Fruit fly (Drosophila melanogaster) whole organism, embryonic: ENCODE measurements around the gene CG1998.

ENCODE experiments used
- B-H1 ChIP-seq: fragments of 200-800 bp; sonication (Bioruptor generic); IDR thresholded peaks from 3 replicates; pipeline ENCODE4 v1.3.6; 2022; ENCODE audit warnings: missing biosample characterization, missing genetic modification characterization
- Bdp1 ChIP-seq: fragments of 200-800 bp; sonication (Bioruptor generic); optimal IDR thresholded peaks from 3 replicates; lab custom pipeline; 2016; ENCODE audit warnings: missing biosample characterization, missing genetic modification characterization
- CG10274 ChIP-seq: fragments of 200-800 bp; sonication (Bioruptor generic); optimal IDR thresholded peaks from 3 replicates; lab custom pipeline; 2017; ENCODE audit warnings: missing biosample characterization, mild to moderate bottlenecking, missing genetic modification characterization
- CG10979 ChIP-seq: fragments of 200-800 bp; sonication (Bioruptor generic); optimal IDR thresholded peaks from 2 replicates; lab custom pipeline; 2018; ENCODE audit warnings: missing biosample characterization, mild to moderate bottlenecking, missing genetic modification characterization, moderate library complexity
- CG12659 ChIP-seq: fragments of 200-800 bp; sonication (Bioruptor generic); optimal IDR thresholded peaks from 3 replicates; lab custom pipeline; 2017; ENCODE audit warnings: mild to moderate bottlenecking, missing biosample characterization, missing genetic modification reagents, missing genetic modification characterization
- CG14860 ChIP-seq: fragments of 200-800 bp; sonication (Bioruptor generic); IDR thresholded peaks from 3 replicates; pipeline ENCODE4 v1.3.6; 2022; ENCODE audit warnings: missing biosample characterization, missing genetic modification characterization; ENCODE audit not compliant: partially characterized antibody
- CG15073 ChIP-seq: fragments of 200-800 bp; sonication (Bioruptor generic); optimal IDR thresholded peaks from 2 replicates; lab custom pipeline; 2016; ENCODE audit warnings: missing biosample characterization, missing genetic modification characterization
- CG17829 ChIP-seq: fragments of 200-800 bp; optimal IDR thresholded peaks from 2 replicates; lab custom pipeline; 2019; ENCODE audit warnings: missing biosample characterization, mild to moderate bottlenecking, missing genetic modification characterization, moderate library complexity
- CG18262 ChIP-seq: fragments of 200-800 bp; optimal IDR thresholded peaks from 3 replicates; lab custom pipeline; 2019; ENCODE audit warnings: missing biosample characterization, mild to moderate bottlenecking, missing genetic modification characterization, moderate library complexity
- CG18476 ChIP-seq: fragments of 200-800 bp; sonication (Bioruptor generic); optimal IDR thresholded peaks from 2 replicates; lab custom pipeline; 2016; ENCODE audit warnings: missing biosample characterization, mild to moderate bottlenecking, missing genetic modification characterization
- CG34422 ChIP-seq: fragments of 200-800 bp; sonication (Bioruptor generic); IDR thresholded peaks from 3 replicates; pipeline ENCODE4 v1.3.6; 2022; ENCODE audit warnings: missing biosample characterization, missing genetic modification characterization
- CG3726 ChIP-seq: fragments of 200-800 bp; sonication (Bioruptor generic); IDR thresholded peaks from 3 replicates; pipeline ENCODE4, ENCODE4 v1.3.6; 2022; ENCODE audit warnings: missing biosample characterization, missing genetic modification characterization
- CG3995 ChIP-seq: fragments of 200-800 bp; sonication (Bioruptor generic); optimal IDR thresholded peaks from 3 replicates; lab custom pipeline; 2016; ENCODE audit warnings: missing biosample characterization, missing genetic modification characterization
- CG8359 ChIP-seq: fragments of 200-800 bp; sonication (Bioruptor generic); optimal IDR thresholded peaks from 2 replicates; lab custom pipeline; 2017; ENCODE audit warnings: missing biosample characterization, mild to moderate bottlenecking, missing genetic modification characterization, borderline replicate concordance
- Dip3 ChIP-seq: fragments of 200-800 bp; sonication (Bioruptor generic); optimal IDR thresholded peaks from 3 replicates; lab custom pipeline; 2016; ENCODE audit warnings: missing biosample characterization, missing genetic modification characterization
- E2f2 ChIP-seq: fragments of 200-800 bp; sonication (Bioruptor generic); IDR thresholded peaks from 2 replicates; pipeline ENCODE4 v1.3.6; 2022; ENCODE audit warnings: missing biosample characterization, missing genetic modification characterization
- Ets65A ChIP-seq: fragments of 200-800 bp; sonication (Bioruptor generic); peaks from one replicate; lab custom pipeline; 2016; ENCODE audit warnings: missing biosample characterization, missing genetic modification characterization
- Gug ChIP-seq: fragments of 200-800 bp; sonication (Bioruptor generic); IDR thresholded peaks from 4 replicates; pipeline ENCODE4 v1.3.6; 2022; ENCODE audit warnings: missing biosample characterization, missing genetic modification characterization
- HLH3B ChIP-seq: fragments of 200-800 bp; sonication (Bioruptor generic); IDR thresholded peaks from 2 replicates; pipeline ENCODE4 v1.3.6; 2022; ENCODE audit warnings: missing biosample characterization, missing genetic modification characterization
- HLH4C ChIP-seq: fragments of 200-800 bp; sonication (Bioruptor generic); IDR thresholded peaks from 3 replicates; pipeline ENCODE4 v1.3.6; 2022; ENCODE audit warnings: missing biosample characterization, missing genetic modification characterization; ENCODE audit not compliant: partially characterized antibody
- NFAT ChIP-seq: fragments of 200-800 bp; sonication (Bioruptor generic); IDR thresholded peaks from 2 replicates; pipeline ENCODE4 v1.3.6; 2022; ENCODE audit warnings: missing biosample characterization, missing genetic modification characterization
- NK7.1 ChIP-seq: fragments of 200-800 bp; sonication (Bioruptor generic); optimal IDR thresholded peaks from 3 replicates; lab custom pipeline; 2016; ENCODE audit warnings: missing biosample characterization, missing genetic modification characterization
- Nf-YC ChIP-seq: fragments of 200-800 bp; optimal IDR thresholded peaks from 3 replicates; lab custom pipeline; 2019; ENCODE audit warnings: missing biosample characterization, mild to moderate bottlenecking, missing genetic modification characterization, moderate library complexity
- Sox100B ChIP-seq: fragments of 200-800 bp; sonication (Bioruptor generic); optimal IDR thresholded peaks from 3 replicates; lab custom pipeline; 2018; ENCODE audit warnings: missing biosample characterization, mild to moderate bottlenecking, missing genetic modification characterization
- Trl ChIP-seq, 3 experiments: fragments of >200 bp in 2 of 3; fragments of 200-800 bp in 1 of 3; sonication (Bioruptor generic) in 1 of 3; optimal IDR thresholded peaks; 2 replicates in 1 of 3; 3 replicates in 2 of 3; lab custom pipeline; 2016 to 2017; ENCODE audit warnings: missing biosample characterization in 1 of 3, missing genetic modification characterization in 1 of 3
- ab ChIP-seq: fragments of 200-800 bp; sonication (Bioruptor generic); optimal IDR thresholded peaks from 2 replicates; lab custom pipeline; 2016; ENCODE audit warnings: missing biosample characterization, missing genetic modification characterization
- bab2 ChIP-seq: fragments of 200-800 bp; sonication (Bioruptor generic); optimal IDR thresholded peaks from 2 replicates; lab custom pipeline; 2016; ENCODE audit warnings: missing biosample characterization, missing genetic modification characterization
- btn ChIP-seq: fragments of 200-800 bp; sonication (Bioruptor generic); optimal IDR thresholded peaks from 2 replicates; lab custom pipeline; 2016; ENCODE audit warnings: missing biosample characterization, missing genetic modification characterization
- cad ChIP-seq: fragments of >200 bp; optimal IDR thresholded peaks from 2 replicates; lab custom pipeline; 2017; ENCODE audit warnings: missing biosample characterization, missing genetic modification characterization
- cg ChIP-seq: fragments of 200-800 bp; sonication (Bioruptor generic); optimal IDR thresholded peaks from 3 replicates; lab custom pipeline; 2019; ENCODE audit warnings: missing biosample characterization, mild to moderate bottlenecking, missing genetic modification characterization, moderate library complexity
- corto ChIP-seq: fragments of 200-800 bp; sonication (Bioruptor generic); optimal IDR thresholded peaks from 2 replicates; lab custom pipeline; 2016; ENCODE audit warnings: missing biosample characterization, mild to moderate bottlenecking, missing genetic modification characterization, moderate library complexity
- crol ChIP-seq: fragments of 200-800 bp; sonication (Bioruptor generic); IDR thresholded peaks from 2 replicates; pipeline ENCODE4 v1.3.6; 2022; ENCODE audit warnings: missing biosample characterization, missing genetic modification characterization
- da ChIP-seq: fragments of 200-800 bp; sonication (Bioruptor generic); optimal IDR thresholded peaks from 2 replicates; lab custom pipeline; 2016; ENCODE audit warnings: missing biosample characterization, missing genetic modification characterization
- danr ChIP-seq: fragments of 200-800 bp; sonication (Bioruptor generic); IDR thresholded peaks from 2 replicates; pipeline ENCODE4 v1.3.6; 2022; ENCODE audit warnings: missing biosample characterization, missing genetic modification characterization
- dmrt11E ChIP-seq: fragments of 200-800 bp; sonication (Bioruptor generic); optimal IDR thresholded peaks from 3 replicates; lab custom pipeline; 2018; ENCODE audit warnings: missing biosample characterization, mild to moderate bottlenecking, missing genetic modification characterization, moderate library complexity
- ftz-f1 ChIP-seq: fragments of 200-800 bp; sonication (Bioruptor generic); optimal IDR thresholded peaks from 2 replicates; lab custom pipeline; 2016; ENCODE audit warnings: missing biosample characterization, missing genetic modification characterization
- gfzf ChIP-seq: fragments of 200-800 bp; sonication (Bioruptor generic); optimal IDR thresholded peaks from 2 replicates; lab custom pipeline; 2016; ENCODE audit warnings: missing biosample characterization, mild to moderate bottlenecking, missing genetic modification characterization, moderate library complexity
- gsb ChIP-seq: fragments of 200-800 bp; sonication (Bioruptor generic); IDR thresholded peaks from 2 replicates; pipeline ENCODE4 v1.3.6; 2022; ENCODE audit warnings: missing biosample characterization, missing genetic modification characterization
- kah ChIP-seq: fragments of 200-800 bp; sonication (Bioruptor generic); optimal IDR thresholded peaks from 2 replicates; lab custom pipeline; 2018; ENCODE audit warnings: missing biosample characterization, mild to moderate bottlenecking, missing genetic modification characterization
- mirr ChIP-seq: fragments of 200-800 bp; sonication (Bioruptor generic); optimal IDR thresholded peaks from 3 replicates; lab custom pipeline; 2018; ENCODE audit warnings: missing biosample characterization, mild to moderate bottlenecking, missing genetic modification characterization
- nmo ChIP-seq: fragments of 200-800 bp; sonication (Bioruptor generic); optimal IDR thresholded peaks from 2 replicates; lab custom pipeline; 2018; ENCODE audit warnings: missing biosample characterization, mild to moderate bottlenecking, missing genetic modification characterization, moderate library complexity
- onecut ChIP-seq: fragments of 200-800 bp; sonication (Bioruptor generic); IDR thresholded peaks from 2 replicates; pipeline ENCODE4 v1.3.6; 2022; ENCODE audit warnings: missing biosample characterization, missing genetic modification characterization
- peb ChIP-seq: fragments of 200-800 bp; sonication (Bioruptor generic); IDR thresholded peaks from 2 replicates; pipeline ENCODE4 v1.3.6; 2022; ENCODE audit warnings: missing biosample characterization, missing genetic modification characterization
- phol ChIP-seq: fragments of 200-800 bp; sonication (Bioruptor generic); optimal IDR thresholded peaks from 3 replicates; lab custom pipeline; 2018; ENCODE audit warnings: missing biosample characterization, mild to moderate bottlenecking, missing genetic modification characterization, moderate library complexity
- psq ChIP-seq: fragments of 200-800 bp; sonication (Bioruptor generic); optimal IDR thresholded peaks from 2 replicates; lab custom pipeline; 2017; ENCODE audit warnings: missing biosample characterization, missing genetic modification characterization
- scrt ChIP-seq: fragments of 200-800 bp; sonication (Bioruptor generic); optimal IDR thresholded peaks from 2 replicates; lab custom pipeline; 2018; ENCODE audit warnings: missing biosample characterization, mild to moderate bottlenecking, missing genetic modification characterization, moderate library complexity
- sens ChIP-seq: fragments of 200-800 bp; sonication (Bioruptor generic); peaks from one replicate; lab custom pipeline; 2016; ENCODE audit warnings: missing biosample characterization, missing genetic modification characterization
- seq ChIP-seq: fragments of 200-800 bp; sonication (Bioruptor generic); IDR thresholded peaks from 2 replicates; pipeline ENCODE4 v1.3.6; 2022; ENCODE audit warnings: missing biosample characterization, missing genetic modification characterization
- so ChIP-seq: fragments of 200-800 bp; sonication (Bioruptor generic); IDR thresholded peaks from 3 replicates; pipeline ENCODE4 v1.3.6; 2022; ENCODE audit warnings: missing biosample characterization, missing genetic modification characterization
- stc ChIP-seq: fragments of 200-800 bp; sonication (Bioruptor generic); IDR thresholded peaks from 2 replicates; pipeline ENCODE4 v1.3.6; 2022; ENCODE audit warnings: missing biosample characterization, missing genetic modification characterization
- twi ChIP-seq: fragments of 200-800 bp; optimal IDR thresholded peaks from 2 replicates; lab custom pipeline; 2019; ENCODE audit warnings: missing biosample characterization, mild to moderate bottlenecking, missing genetic modification characterization, moderate library complexity
- zfh2 ChIP-seq: fragments of 200-800 bp; sonication (Bioruptor generic); optimal IDR thresholded peaks from 2 replicates; lab custom pipeline; 2016; ENCODE audit warnings: missing biosample characterization, missing genetic modification characterization

Gene CG1998

DNA sequence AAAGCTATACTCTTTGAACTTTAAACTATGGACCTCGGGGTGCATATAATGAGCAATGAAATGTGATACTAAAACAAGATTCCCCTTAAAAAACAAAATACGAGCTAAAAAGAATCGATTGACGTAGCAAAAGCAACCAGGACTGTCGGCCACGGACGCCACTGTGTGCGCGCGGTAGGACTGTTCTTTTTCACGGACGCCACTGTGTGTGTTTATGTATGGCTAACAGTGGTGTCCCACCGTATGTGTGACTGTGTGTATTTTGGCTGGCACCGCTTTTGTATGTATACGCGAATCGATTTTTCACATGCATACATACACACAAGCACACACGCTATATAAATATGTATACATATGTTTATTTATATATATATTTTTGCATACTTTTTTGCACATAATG is 29.1 kb downstream of the CG1998 start (continued):
- no peak for TF ChIP-seq CG10979 (tag; lab: Kevin White, UChicago)
- peak; percentile 99 for TF ChIP-seq onecut (GFP tag; lab: Robert Waterston, UW)
- peak; percentile 91 for TF ChIP-seq Ets65A (GFP tag; lab: Kevin White, UChicago)
- peak; percentile 62 for TF ChIP-seq mirr (GFP tag; lab: Kevin White, UChicago)
- peak; percentile 40 for TF ChIP-seq ab (GFP tag; lab: Kevin White, UChicago)
- no peak; the same call in 2 of the 3 replicates for TF ChIP-seq B-H1
- peak; percentile 70 for TF ChIP-seq zfh2 (GFP tag; lab: Kevin White, UChicago)
- no peak for TF ChIP-seq CG3726 (GFP tag; lab: Robert Waterston, UW)
- TF ChIP-seq CG18476 (GFP tag; lab: Kevin White, UChicago) = no peak
- TF ChIP-seq E2f2 = peak; percentile 42
- no peak for TF ChIP-seq twi
- peak; percentile 15 for TF ChIP-seq nmo (GFP tag; lab: Kevin White, UChicago)
- no peak for TF ChIP-seq crol (GFP tag; lab: Robert Waterston, UW)
- no peak for TF ChIP-seq corto
- TF ChIP-seq seq (GFP tag; lab: Robert Waterston, UW) = no peak
- TF ChIP-seq phol (tag; lab: Kevin White, UChicago) = no peak
- TF ChIP-seq sens (GFP tag; lab: Kevin White, UChicago) = peak; percentile 93
- no peak for TF ChIP-seq NK7.1 (GFP tag; lab: Kevin White, UChicago)
- TF ChIP-seq gsb = no peak
- TF ChIP-seq peb (GFP tag; lab: Robert Waterston, UW) = no peak
- no peak for TF ChIP-seq scrt (GFP tag; lab: Kevin White, UChicago)
- TF ChIP-seq Gug (GFP tag; lab: Robert Waterston, UW) = peak; percentile 76; the same call in 3 of the 4 replicates
- TF ChIP-seq CG12659 (GFP tag; lab: Kevin White, UChicago) = peak; percentile 42
- TF ChIP-seq CG15073 = peak; percentile 100
- peak; percentile 83 for TF ChIP-seq cg (GFP tag; lab: Kevin White, UChicago)
- TF ChIP-seq CG18262 = peak; percentile 19
- no peak for TF ChIP-seq cad (GFP tag; lab: Kevin White, UChicago)
- TF ChIP-seq btn (GFP tag; lab: Kevin White, UChicago) = no peak
- TF ChIP-seq kah (GFP tag; lab: Kevin White, UChicago) = peak; percentile 17
- TF ChIP-seq NFAT (GFP tag; lab: Robert Waterston, UW) = peak; percentile 83
- no peak for TF ChIP-seq CG10274 (GFP tag; lab: Kevin White, UChicago)
- TF ChIP-seq Dip3 = peak; percentile 47
- peak; percentile 58 for TF ChIP-seq bab2 (GFP tag; lab: Kevin White, UChicago)
- TF ChIP-seq HLH3B (GFP tag; lab: Robert Waterston, UW) = no peak
- TF ChIP-seq gfzf (GFP tag; lab: Kevin White, UChicago) = no peak
- TF ChIP-seq CG3995 (GFP tag; lab: Kevin White, UChicago) = no peak
- TF ChIP-seq Trl (optimal IDR thresholded peaks at IDR 0.05; lab: Kevin White, UChicago) = no peak
- peak; percentile 75 for TF ChIP-seq Trl (GFP tag; optimal IDR thresholded peaks at IDR 0.05; lab: Kevin White, UChicago)
- no peak for TF ChIP-seq psq (GFP tag; lab: Kevin White, UChicago)
- TF ChIP-seq HLH4C = no peak
- TF ChIP-seq Nf-YC (tag; lab: Kevin White, UChicago) = peak; percentile 41
- TF ChIP-seq so (GFP tag; lab: Robert Waterston, UW) = no peak
- no peak for TF ChIP-seq CG8359 (GFP tag; lab: Kevin White, UChicago)
- TF ChIP-seq Bdp1 = no peak
- TF ChIP-seq ftz-f1 (GFP tag; lab: Kevin White, UChicago) = peak; percentile 60
- peak; percentile 17 for TF ChIP-seq CG17829 (tag; lab: Kevin White, UChicago)
- TF ChIP-seq stc (GFP tag; lab: Robert Waterston, UW) = 0 out of 2 replicates have a peak, but pooled peaks have one; percentile 11
- peak; percentile 91 for TF ChIP-seq CG34422
- no peak for TF ChIP-seq Sox100B
- TF ChIP-seq dmrt11E (tag; lab: Kevin White, UChicago) = no peak
- TF ChIP-seq CG14860 (GFP tag; lab: Robert Waterston, UW) = no peak
- no peak for TF ChIP-seq da (GFP tag; lab: Kevin White, UChicago)
- no peak for TF ChIP-seq danr
